Worm (Caenorhabditis elegans): ENCODE data around the gene mrpl-36.

ce11 chrIII:9817894-9818293 lies 30.0 kb downstream of the mrpl-36 start:
- TF ChIP-seq lin-15B (tag; optimal IDR thresholded peaks at IDR 0.05) (no peak), nhr-11 (tag; optimal IDR thresholded peaks at IDR 0.05) (no peak), fkh-10 (GFP tag; optimal IDR thresholded peaks at IDR 0.05) (no peak), ces-1 (GFP tag; optimal IDR thresholded peaks at IDR 0.05) (no peak), zag-1 (tag; optimal IDR thresholded peaks at IDR 0.05) (no peak), mdl-1 (tag; optimal IDR thresholded peaks at IDR 0.05) (no peak), hlh-4 (tag; optimal IDR thresholded peaks at IDR 0.05) (no peak), pqm-1 (tag; optimal IDR thresholded peaks at IDR 0.05) (no peak), aly-2 (tag; optimal IDR thresholded peaks at IDR 0.05) (no peak), nhr-76 (tag; optimal IDR thresholded peaks at IDR 0.05) (no peak), nhr-90 (tag; optimal IDR thresholded peaks at IDR 0.05; ENCODE audit: poor library complexity) (no peak), F16B12.6 (tag; optimal IDR thresholded peaks at IDR 0.05) (peak; percentile 2)
